Fruit fly (Drosophila melanogaster) whole organism, embryonic: ENCODE measurements around the gene CG43813.

Experiments used
- Atf6 ChIP-seq: fragments of 200-800 bp; sonication (Bioruptor generic); IDR thresholded peaks from 2 replicates; pipeline ENCODE4 v1.3.6; 2022; ENCODE audit warnings: missing biosample characterization, missing genetic modification characterization
- Awh ChIP-seq: fragments of 200-800 bp; sonication (Bioruptor generic); IDR thresholded peaks from 2 replicates; pipeline ENCODE4, ENCODE4 v1.3.6; 2022; ENCODE audit warnings: missing biosample characterization, missing genetic modification characterization
- Blimp-1 ChIP-seq: fragments of 200-800 bp; sonication (Bioruptor generic); optimal IDR thresholded peaks from 3 replicates; lab custom pipeline; 2018; ENCODE audit warnings: missing biosample characterization, missing genetic modification characterization, mild to moderate bottlenecking, moderate library complexity, missing genetic modification reagents
- CG10147 ChIP-seq: fragments of 200-800 bp; sonication (Bioruptor generic); optimal IDR thresholded peaks from 2 replicates; lab custom pipeline; 2019; ENCODE audit warnings: missing biosample characterization, mild to moderate bottlenecking, missing genetic modification characterization, moderate library complexity
- CG10209 ChIP-seq: fragments of 200-800 bp; sonication (Bioruptor generic); optimal IDR thresholded peaks from 3 replicates; lab custom pipeline; 2017; ENCODE audit warnings: missing biosample characterization, mild to moderate bottlenecking, missing genetic modification characterization, missing genetic modification reagents
- CG10959 ChIP-seq: fragments of 200-800 bp; sonication (Bioruptor generic); IDR thresholded peaks from 2 replicates; pipeline ENCODE4 v1.3.6; 2022; ENCODE audit warnings: missing biosample characterization, missing genetic modification characterization
- CG11247 ChIP-seq: fragments of 200-800 bp; sonication (Bioruptor generic); IDR thresholded peaks from 2 replicates; pipeline ENCODE4 v1.3.6; 2022; ENCODE audit warnings: missing biosample characterization, missing genetic modification characterization
- CG12071 ChIP-seq: fragments of 200-800 bp; sonication (Bioruptor generic); optimal IDR thresholded peaks from 3 replicates; lab custom pipeline; 2018; ENCODE audit warnings: missing biosample characterization, mild to moderate bottlenecking, missing genetic modification characterization
- CG1233 ChIP-seq: fragments of 200-800 bp; sonication (Bioruptor generic); optimal IDR thresholded peaks from 4 replicates; lab custom pipeline; 2018; ENCODE audit warnings: missing biosample characterization, mild to moderate bottlenecking, missing genetic modification characterization
- CG13624 ChIP-seq: fragments of 200-800 bp; sonication (Bioruptor generic); optimal IDR thresholded peaks from 2 replicates; lab custom pipeline; 2016; ENCODE audit warnings: missing biosample characterization, missing genetic modification characterization
- CG13894 ChIP-seq: fragments of 200-800 bp; sonication (Bioruptor generic); optimal IDR thresholded peaks from 3 replicates; lab custom pipeline; 2018; ENCODE audit warnings: missing biosample characterization, mild to moderate bottlenecking, missing genetic modification characterization, moderate library complexity
- CG1529 ChIP-seq: fragments of 200-800 bp; sonication (Bioruptor generic); optimal IDR thresholded peaks from 3 replicates; lab custom pipeline; 2018; ENCODE audit warnings: missing biosample characterization, missing genetic modification characterization
- CG2129 ChIP-seq: fragments of 200-800 bp; sonication (Bioruptor generic); IDR thresholded peaks from 2 replicates; pipeline ENCODE4 v1.3.6; 2022; ENCODE audit warnings: missing biosample characterization, missing genetic modification characterization; ENCODE audit not compliant: partially characterized antibody
- CG2712 ChIP-seq: fragments of 200-800 bp; optimal IDR thresholded peaks from 3 replicates; lab custom pipeline; 2019; ENCODE audit warnings: missing biosample characterization, mild to moderate bottlenecking, missing genetic modification characterization, moderate library complexity
- CG30403 ChIP-seq: fragments of 200-800 bp; sonication (Bioruptor generic); optimal IDR thresholded peaks from 3 replicates; lab custom pipeline; 2016; ENCODE audit warnings: missing biosample characterization, missing genetic modification characterization
- CG3281 ChIP-seq: fragments of 200-800 bp; sonication (Bioruptor generic); optimal IDR thresholded peaks from 3 replicates; lab custom pipeline; 2017; ENCODE audit warnings: missing biosample characterization, mild to moderate bottlenecking, missing genetic modification characterization
- CG4730 ChIP-seq: fragments of 200-800 bp; sonication (Bioruptor generic); IDR thresholded peaks from 2 replicates; pipeline ENCODE4 v1.3.6; 2022; ENCODE audit warnings: missing biosample characterization, missing genetic modification characterization
- CG6254 ChIP-seq: fragments of 200-800 bp; sonication (Bioruptor generic); optimal IDR thresholded peaks from 3 replicates; lab custom pipeline; 2017; ENCODE audit warnings: mild to moderate bottlenecking, missing biosample characterization, missing genetic modification reagents, missing genetic modification characterization
- CG7357 ChIP-seq: fragments of 200-800 bp; sonication (Bioruptor generic); IDR thresholded peaks from 3 replicates; pipeline ENCODE4 v1.3.6; 2022; ENCODE audit warnings: missing biosample characterization, missing genetic modification characterization
- CG7745 ChIP-seq: fragments of 200-800 bp; sonication (Bioruptor generic); optimal IDR thresholded peaks from 2 replicates; lab custom pipeline; 2018; ENCODE audit warnings: missing biosample characterization, mild to moderate bottlenecking, missing genetic modification characterization, moderate library complexity
- CG7987 ChIP-seq: fragments of 200-800 bp; sonication (Bioruptor generic); optimal IDR thresholded peaks from 2 replicates; lab custom pipeline; 2018; ENCODE audit warnings: missing biosample characterization, mild to moderate bottlenecking, missing genetic modification characterization, moderate library complexity
- D19A ChIP-seq: fragments of 200-800 bp; optimal IDR thresholded peaks from 3 replicates; lab custom pipeline; 2019; ENCODE audit warnings: missing biosample characterization, mild to moderate bottlenecking, missing genetic modification characterization, moderate library complexity
- Drgx ChIP-seq: fragments of 200-800 bp; sonication (Bioruptor generic); IDR thresholded peaks from 2 replicates; pipeline ENCODE4 v1.3.6; 2022; ENCODE audit warnings: missing biosample characterization, missing genetic modification characterization
- Elba2 ChIP-seq: fragments of 200-800 bp; sonication (Bioruptor generic); optimal IDR thresholded peaks from 3 replicates; lab custom pipeline; 2016; ENCODE audit warnings: missing biosample characterization, missing genetic modification characterization
- Fer2 ChIP-seq: fragments of 200-800 bp; sonication (Bioruptor generic); optimal IDR thresholded peaks from 2 replicates; lab custom pipeline; 2018; ENCODE audit warnings: missing biosample characterization, mild to moderate bottlenecking, missing genetic modification characterization, moderate library complexity
- Gug ChIP-seq: fragments of 200-800 bp; sonication (Bioruptor generic); IDR thresholded peaks from 4 replicates; pipeline ENCODE4 v1.3.6; 2022; ENCODE audit warnings: missing biosample characterization, missing genetic modification characterization
- H2.0 ChIP-seq: fragments of 200-800 bp; sonication (Bioruptor generic); IDR thresholded peaks from 2 replicates; pipeline ENCODE4 v1.3.6; 2022; ENCODE audit warnings: missing biosample characterization, missing genetic modification characterization
- HmgZ ChIP-seq: fragments of 200-800 bp; sonication (Bioruptor generic); optimal IDR thresholded peaks from 2 replicates; lab custom pipeline; 2018; ENCODE audit warnings: missing biosample characterization, mild to moderate bottlenecking, missing genetic modification characterization
- Nf-YB ChIP-seq: fragments of 200-800 bp; sonication (Bioruptor generic); optimal IDR thresholded peaks from 3 replicates; lab custom pipeline; 2019; ENCODE audit warnings: missing biosample characterization, mild to moderate bottlenecking, missing genetic modification characterization, moderate library complexity
- Opbp ChIP-seq: fragments of 200-800 bp; sonication (Bioruptor generic); IDR thresholded peaks from 3 replicates; pipeline ENCODE4 v1.3.6; 2022; ENCODE audit warnings: missing biosample characterization, missing genetic modification characterization; ENCODE audit not compliant: partially characterized antibody
- Sox100B ChIP-seq: fragments of 200-800 bp; sonication (Bioruptor generic); optimal IDR thresholded peaks from 3 replicates; lab custom pipeline; 2018; ENCODE audit warnings: missing biosample characterization, mild to moderate bottlenecking, missing genetic modification characterization
- Tbp ChIP-seq: fragments of >200 bp; optimal IDR thresholded peaks from 2 replicates; lab custom pipeline; 2018; ENCODE audit warnings: missing biosample characterization, missing genetic modification characterization
- Vsx1 ChIP-seq: fragments of 200-800 bp; sonication (Bioruptor generic); optimal IDR thresholded peaks from 2 replicates; lab custom pipeline; 2017; ENCODE audit warnings: missing biosample characterization, mild to moderate bottlenecking, missing genetic modification characterization, missing genetic modification reagents
- ara ChIP-seq: fragments of 200-800 bp; sonication (Bioruptor generic); IDR thresholded peaks from 2 replicates; pipeline ENCODE4 v1.3.6; 2022; ENCODE audit warnings: missing biosample characterization, missing genetic modification characterization
- chn ChIP-seq: fragments of 200-800 bp; sonication (Bioruptor generic); optimal IDR thresholded peaks from 2 replicates; lab custom pipeline; 2016; ENCODE audit warnings: missing biosample characterization, missing genetic modification characterization
- crc ChIP-seq: fragments of 200-800 bp; sonication (Bioruptor generic); optimal IDR thresholded peaks from 2 replicates; lab custom pipeline; 2016; ENCODE audit warnings: missing biosample characterization, missing genetic modification characterization
- croc ChIP-seq: fragments of 200-800 bp; sonication (Bioruptor generic); conservative IDR thresholded peaks from 3 replicates; pipeline ENCODE4 v1.3.6; 2022; ENCODE audit warnings: missing biosample characterization, missing genetic modification characterization
- disco-r ChIP-seq: fragments of 200-800 bp; sonication (Bioruptor generic); optimal IDR thresholded peaks from 2 replicates; lab custom pipeline; 2016; ENCODE audit warnings: missing biosample characterization, missing genetic modification characterization
- fd64A ChIP-seq: fragments of 200-800 bp; sonication (Bioruptor generic); optimal IDR thresholded peaks from 3 replicates; lab custom pipeline; 2018; ENCODE audit warnings: missing biosample characterization, mild to moderate bottlenecking, missing genetic modification characterization
- gce ChIP-seq: fragments of 200-800 bp; sonication (Bioruptor generic); IDR thresholded peaks from 3 replicates; pipeline ENCODE4 v1.3.6; 2022; ENCODE audit warnings: missing biosample characterization, missing genetic modification characterization
- gcm ChIP-seq: fragments of 200-800 bp; sonication (Bioruptor generic); optimal IDR thresholded peaks from 2 replicates; lab custom pipeline; 2019; ENCODE audit warnings: missing biosample characterization, mild to moderate bottlenecking, missing genetic modification characterization, moderate library complexity
- gro ChIP-seq: fragments of 200-800 bp; sonication (Bioruptor generic); optimal IDR thresholded peaks from 2 replicates; lab custom pipeline; 2016; ENCODE audit warnings: missing biosample characterization, missing genetic modification characterization
- nau ChIP-seq: fragments of 200-800 bp; sonication (Bioruptor generic); optimal IDR thresholded peaks from 3 replicates; lab custom pipeline; 2017; ENCODE audit warnings: missing biosample characterization, mild to moderate bottlenecking, missing genetic modification characterization, missing genetic modification reagents
- otp ChIP-seq: fragments of 200-800 bp; sonication (Bioruptor generic); IDR thresholded peaks from 3 replicates; pipeline ENCODE4, ENCODE4 v1.3.6; 2022; ENCODE audit warnings: missing biosample characterization, missing genetic modification characterization
- sisA ChIP-seq: fragments of 200-800 bp; sonication (Bioruptor generic); IDR thresholded peaks from 2 replicates; pipeline ENCODE4 v1.3.6; 2022; ENCODE audit warnings: missing biosample characterization, missing genetic modification characterization
- sna ChIP-seq: fragments of 200-800 bp; sonication (Bioruptor generic); IDR thresholded peaks from 2 replicates; pipeline ENCODE4 v1.3.6; 2022; ENCODE audit warnings: missing biosample characterization, missing genetic modification characterization; ENCODE audit not compliant: partially characterized antibody
- tgo ChIP-seq: fragments of 200-800 bp; sonication (Bioruptor generic); IDR thresholded peaks from 3 replicates; pipeline ENCODE4 v1.3.6; 2022; ENCODE audit warnings: missing biosample characterization, missing genetic modification characterization
- unc-4 ChIP-seq: fragments of 200-800 bp; sonication (Bioruptor generic); IDR thresholded peaks from 2 replicates; pipeline ENCODE4 v1.3.6; 2022; ENCODE audit warnings: missing biosample characterization, missing genetic modification characterization; ENCODE audit not compliant: partially characterized antibody
- vnd ChIP-seq: fragments of 200-800 bp; sonication (Bioruptor generic); IDR thresholded peaks from 3 replicates; pipeline ENCODE4 v1.3.6; 2022; ENCODE audit warnings: missing biosample characterization, missing genetic modification characterization; ENCODE audit not compliant: partially characterized antibody
- yki ChIP-seq: fragments of >200 bp; optimal IDR thresholded peaks from 3 replicates; lab custom pipeline; 2018
- zen ChIP-seq: fragments of 200-800 bp; sonication (Bioruptor generic); optimal IDR thresholded peaks from 3 replicates; lab custom pipeline; 2018; ENCODE audit warnings: missing biosample characterization, mild to moderate bottlenecking, missing genetic modification characterization, moderate library complexity

CG43813 gene

DNA sequence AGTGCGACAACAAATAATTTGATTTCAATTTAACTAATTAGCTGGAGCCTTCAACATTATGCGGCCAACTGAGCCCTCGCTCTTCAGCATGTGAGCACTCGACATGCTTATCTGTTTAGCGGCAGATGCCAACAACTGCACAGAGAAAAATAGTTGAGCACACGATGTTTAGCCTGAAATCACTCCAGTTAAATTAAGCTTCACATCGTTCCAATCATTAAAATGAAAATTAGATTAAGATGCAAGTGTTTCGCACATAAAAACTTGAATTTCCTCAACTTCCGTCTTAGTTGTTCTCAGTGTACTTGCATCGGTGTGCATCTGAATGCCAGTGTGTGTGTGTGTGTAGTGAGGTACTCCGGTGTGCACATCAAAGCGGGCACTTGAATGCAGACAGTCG, 6.8 kb upstream of the CG43813 start (continued):
- TF ChIP-seq Awh (GFP tag; lab: Robert Waterston, UW) (no peak), D19A (tag; lab: Kevin White, UChicago) (peak; percentile 54), CG3281 (GFP tag; lab: Kevin White, UChicago) (no peak), unc-4 (GFP tag; lab: Robert Waterston, UW) (no peak), gcm (GFP tag; lab: Kevin White, UChicago) (peak; percentile 21), disco-r (no peak), Vsx1 (GFP tag; lab: Kevin White, UChicago) (peak; percentile 12), zen (tag; lab: Kevin White, UChicago) (peak; percentile 62), Opbp (GFP tag; lab: Robert Waterston, UW) (no peak), nau (GFP tag; lab: Kevin White, UChicago) (no peak), Drgx (GFP tag; lab: Robert Waterston, UW) (peak; percentile 32; the same call in 1 of the 2 replicates), CG12071 (GFP tag; lab: Kevin White, UChicago) (peak; percentile 10), sisA (GFP tag; lab: Robert Waterston, UW) (peak; percentile 52), Sox100B (GFP tag; lab: Kevin White, UChicago) (peak; percentile 24), Nf-YB (GFP tag; lab: Kevin White, UChicago) (peak; percentile 22), CG10209 (peak; percentile 39), H2.0 (peak; percentile 33; the same call in 1 of the 2 replicates), chn (GFP tag; lab: Kevin White, UChicago) (peak; percentile 20), yki (lab: Kevin White, UChicago) (no peak), fd64A (GFP tag; lab: Kevin White, UChicago) (no peak), CG7745 (no peak), vnd (GFP tag; lab: Robert Waterston, UW) (no peak), Tbp (GFP tag; lab: Kevin White, UChicago) (no peak), CG2712 (tag; lab: Kevin White, UChicago) (peak; percentile 59), Elba2 (peak; percentile 1), gro (GFP tag; lab: Kevin White, UChicago) (no peak), Blimp-1 (GFP tag; lab: Kevin White, UChicago) (peak; percentile 48), CG10959 (GFP tag; lab: Robert Waterston, UW) (peak; percentile 77), CG30403 (GFP tag; lab: Kevin White, UChicago) (peak; percentile 48), HmgZ (no peak), CG4730 (GFP tag; lab: Robert Waterston, UW) (peak; percentile 61), tgo (GFP tag; lab: Robert Waterston, UW) (peak; percentile 47; the same call in 2 of the 3 replicates), Gug (peak; percentile 25; the same call in 1 of the 4 replicates), Fer2 (tag; lab: Kevin White, UChicago) (no peak), otp (peak; percentile 50; the same call in 1 of the 3 replicates), CG7987 (GFP tag; lab: Kevin White, UChicago) (no peak), Atf6 (GFP tag; lab: Robert Waterston, UW) (no peak), CG13624 (GFP tag; lab: Kevin White, UChicago) (no peak), CG11247 (no peak), sna (GFP tag; lab: Robert Waterston, UW) (no peak), CG10147 (GFP tag; lab: Kevin White, UChicago) (no peak), ara (GFP tag; lab: Robert Waterston, UW) (peak; percentile 73), croc (GFP tag; lab: Robert Waterston, UW) (peak; percentile 51; the same call in 1 of the 3 replicates), CG7357 (no peak), gce (GFP tag; lab: Robert Waterston, UW) (no peak), CG1529 (GFP tag; lab: Kevin White, UChicago) (peak; percentile 49), CG6254 (GFP tag; lab: Kevin White, UChicago) (peak; percentile 27), CG2129 (GFP tag; lab: Robert Waterston, UW) (no peak), CG1233 (GFP tag; lab: Kevin White, UChicago) (peak; percentile 21), crc (GFP tag; lab: Kevin White, UChicago) (peak; percentile 22), CG13894 (no peak)
